Fruit fly (Drosophila melanogaster): ENCODE results near the gene CG17896.

The CG17896 gene

dm6 chrX:493445-494190 lies at the start of gene CG17896 (continued):
- TF ChIP-seq CG8290 (GFP tag; optimal IDR thresholded peaks at IDR 0.05) (peak; percentile 81), CG8290 (tag; optimal IDR thresholded peaks at IDR 0.05) (peak in 1 of 2 experiments; percentile 100), Ets65A (GFP tag) (peak; percentile 100), Drgx (GFP tag; IDR thresholded peaks at IDR 0.05) (peak; percentile 99), CG33557 (GFP tag; optimal IDR thresholded peaks at IDR 0.05) (peak; percentile 70), CG2129 (GFP tag; IDR thresholded peaks at IDR 0.05; ENCODE audit: partially characterized antibody) (no peak), jigr1 (GFP tag; IDR thresholded peaks at IDR 0.05) (peak; percentile 95), CG17802 (tag; optimal IDR thresholded peaks at IDR 0.05) (peak; percentile 79), odd (GFP tag; optimal IDR thresholded peaks at IDR 0.05) (peak; percentile 92), Dek (tag; optimal IDR thresholded peaks at IDR 0.05) (peak; percentile 99), Hmr (GFP tag; optimal IDR thresholded peaks at IDR 0.05) (peak; percentile 99), ato (GFP tag; IDR thresholded peaks at IDR 0.05; ENCODE audit: partially characterized antibody) (no peak), fd96Cb (tag; optimal IDR thresholded peaks at IDR 0.05) (peak; percentile 95), mam (GFP tag; optimal IDR thresholded peaks at IDR 0.05) (peak; percentile 99), CG3281 (GFP tag; optimal IDR thresholded peaks at IDR 0.05) (peak; percentile 98), peb (GFP tag; IDR thresholded peaks at IDR 0.05) (peak; percentile 92), grau (tag; optimal IDR thresholded peaks at IDR 0.05) (peak; percentile 97), knrl (GFP tag; IDR thresholded peaks at IDR 0.05; ENCODE audit: partially characterized antibody) (no peak), CG42726 (GFP tag; IDR thresholded peaks at IDR 0.05; ENCODE audit: partially characterized antibody) (no peak), tin (GFP tag; optimal IDR thresholded peaks at IDR 0.05) (peak; percentile 96), CG12769 (tag; optimal IDR thresholded peaks at IDR 0.05) (peak; percentile 100), fd3F (GFP tag; optimal IDR thresholded peaks at IDR 0.05) (peak; percentile 98), CG33213 (GFP tag; optimal IDR thresholded peaks at IDR 0.05) (peak; percentile 98), CG9437 (GFP tag; optimal IDR thresholded peaks at IDR 0.05) (peak; percentile 89), vnd (GFP tag; IDR thresholded peaks at IDR 0.05; ENCODE audit: partially characterized antibody) (no peak), CG17328 (GFP tag; IDR thresholded peaks at IDR 0.05) (peak; percentile 96), PHDP (tag; optimal IDR thresholded peaks at IDR 0.05) (peak; percentile 98), Usf (GFP tag; optimal IDR thresholded peaks at IDR 0.05) (peak; percentile 97), CG7928 (GFP tag; optimal IDR thresholded peaks at IDR 0.05) (peak; percentile 83), CG13624 (GFP tag; optimal IDR thresholded peaks at IDR 0.05) (peak; percentile 99), CG1233 (GFP tag; optimal IDR thresholded peaks at IDR 0.05) (peak; percentile 95), HHEX (GFP tag; optimal IDR thresholded peaks at IDR 0.05) (peak; percentile 98), CG31441 (GFP tag; IDR thresholded peaks at IDR 0.05) (peak; percentile 92), Antp (GFP tag; optimal IDR thresholded peaks at IDR 0.05) (peak; percentile 99), stwl (tag; optimal IDR thresholded peaks at IDR 0.05) (no peak), NfI (GFP tag; optimal IDR thresholded peaks at IDR 0.05) (peak; percentile 97), CG15011 (GFP tag; optimal IDR thresholded peaks at IDR 0.05) (peak; percentile 97), cato (GFP tag; optimal IDR thresholded peaks at IDR 0.05; ENCODE audit: borderline replicate concordance) (peak; percentile 89), CG7372 (GFP tag; IDR thresholded peaks at IDR 0.05) (peak; percentile 98), CG17829 (tag; optimal IDR thresholded peaks at IDR 0.05) (peak; percentile 94), abd-A (tag; optimal IDR thresholded peaks at IDR 0.05) (peak; percentile 73), repo (GFP tag; optimal IDR thresholded peaks at IDR 0.05) (peak; percentile 97), Med (GFP tag) (peak; percentile 100), BtbVII (GFP tag; optimal IDR thresholded peaks at IDR 0.05) (peak; percentile 97), trh (GFP tag; optimal IDR thresholded peaks at IDR 0.05) (peak; percentile 96), CG4328 (GFP tag; optimal IDR thresholded peaks at IDR 0.05) (peak; percentile 73), h (optimal IDR thresholded peaks at IDR 0.05) (no peak), Rx (GFP tag; IDR thresholded peaks at IDR 0.05) (peak; percentile 97), ab (GFP tag; optimal IDR thresholded peaks at IDR 0.05) (peak; percentile 96)

Measured in whole organism, embryonic.